Worm (Caenorhabditis elegans) whole organism, early embryonic: ENCODE measurements around the gene C18D11.10.

ENCODE experiments used
- B0310.2 ChIP-seq: sonication (generic microtip); optimal IDR thresholded peaks from 2 replicates; lab custom pipeline; 2016; ENCODE audit warnings: mild to moderate bottlenecking, missing genetic modification characterization, missing compliant biosample characterization
- F13C5.2 ChIP-seq: sonication (generic microtip); optimal IDR thresholded peaks from 2 replicates; lab custom pipeline; 2017; ENCODE audit warnings: mild to moderate bottlenecking, missing genetic modification characterization, inconsistent platforms, missing compliant biosample characterization
- aly-1 ChIP-seq: sonication (generic microtip); optimal IDR thresholded peaks from 2 replicates; lab custom pipeline; 2016; ENCODE audit warnings: missing genetic modification characterization, missing compliant biosample characterization
- ama-1 ChIP-seq: fragments of 150-350 bp; optimal IDR thresholded peaks from 2 replicates; lab custom pipeline; 2014
- ceh-13 ChIP-seq: fragments of 200-800 bp; sonication (Bioruptor generic); optimal IDR thresholded peaks from 2 replicates; lab custom pipeline; 2018; ENCODE audit warnings: mild to moderate bottlenecking, missing genetic modification characterization, missing compliant biosample characterization
- flt-1 ChIP-seq: fragments of 200-800 bp; sonication (Bioruptor generic); IDR thresholded peaks from 2 replicates; pipeline ENCODE4 v1.3.6; 2022; ENCODE audit warnings: missing genetic modification characterization, missing compliant biosample characterization
- hmbx-1 ChIP-seq: sonication (generic microtip); optimal IDR thresholded peaks from 2 replicates; lab custom pipeline; 2016; ENCODE audit warnings: mild to moderate bottlenecking, missing genetic modification characterization, missing compliant biosample characterization
- sea-1 ChIP-seq: fragments of 200-800 bp; sonication (Bioruptor generic); conservative IDR thresholded peaks from 2 replicates; pipeline ENCODE4 v1.3.6; 2022; ENCODE audit warnings: missing genetic modification characterization, missing compliant biosample characterization
- tbx-11 ChIP-seq: fragments of 200-800 bp; sonication (Bioruptor generic); IDR thresholded peaks from 2 replicates; pipeline ENCODE4 v1.3.6; 2022; ENCODE audit warnings: missing genetic modification characterization, missing compliant biosample characterization
- tra-4 ChIP-seq: sonication (generic microtip); optimal IDR thresholded peaks from 2 replicates; lab custom pipeline; 2017; ENCODE audit warnings: missing genetic modification characterization, missing compliant biosample characterization

DNA sequence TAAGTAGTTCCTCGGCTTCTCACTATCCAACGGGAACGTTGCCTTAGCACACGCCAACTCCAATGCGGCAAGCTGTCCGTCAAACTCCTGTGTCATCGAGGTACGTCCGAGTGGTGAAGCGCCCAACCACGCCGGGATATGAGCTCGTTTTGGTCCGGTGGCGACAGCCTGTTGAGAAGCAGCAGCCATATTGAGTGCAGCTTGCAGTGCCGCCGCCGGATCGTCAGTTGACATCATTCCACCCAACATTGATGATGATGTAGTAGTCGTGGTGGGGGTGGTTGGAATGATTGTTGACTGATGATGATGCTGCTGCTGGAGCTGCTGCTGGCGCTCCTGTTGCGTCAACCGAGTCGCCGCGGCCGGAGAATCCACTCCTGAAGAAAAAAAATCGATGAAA lies 25.9 kb downstream of the C18D11.10 start:
- TF ChIP-seq tra-4 (tag; lab: Kevin White, UChicago), result no peak
- TF ChIP-seq ama-1, result no peak
- TF ChIP-seq F13C5.2 (tag; lab: Kevin White, UChicago), result no peak
- no peak for TF ChIP-seq sea-1 (GFP tag; lab: Robert Waterston, UW)
- no peak for TF ChIP-seq B0310.2 (tag; lab: Kevin White, UChicago)
- no peak for TF ChIP-seq aly-1 (tag; lab: Kevin White, UChicago)
- TF ChIP-seq tbx-11 (GFP tag; lab: Robert Waterston, UW), result no peak
- TF ChIP-seq flt-1, result no peak
- TF ChIP-seq ceh-13 (GFP tag; lab: Kevin White, UChicago), result no peak
- TF ChIP-seq hmbx-1 (tag; lab: Kevin White, UChicago), result no peak
